Worm (Caenorhabditis elegans): ENCODE measurements around the gene W02F12.8.
"Not testable (repeated sequence)": the region's sequence is repeated elsewhere in the genome, so short reads cannot be mapped to it uniquely, and the experiment has no call there.

- not testable (repeated sequence) for TF ChIP-seq R02D3.7 (tag; optimal IDR thresholded peaks at IDR 0.05); nhr-76 (tag; optimal IDR thresholded peaks at IDR 0.05); fkh-10 (GFP tag; optimal IDR thresholded peaks at IDR 0.05); ceh-32 (tag; optimal IDR thresholded peaks at IDR 0.05; ENCODE audit: poor library complexity); mxl-3 (GFP tag; optimal IDR thresholded peaks at IDR 0.05); nhr-237 (tag; optimal IDR thresholded peaks at IDR 0.05); ces-1 (GFP tag; optimal IDR thresholded peaks at IDR 0.05); snpc-4 (tag; optimal IDR thresholded peaks at IDR 0.05); F49E8.2 (tag; optimal IDR thresholded peaks at IDR 0.05; ENCODE audit: borderline replicate concordance); mep-1 (tag; optimal IDR thresholded peaks at IDR 0.05); lin-39 (tag; optimal IDR thresholded peaks at IDR 0.05)
Measured at ce11 chrV:6714858-6715257, 20.3 kb upstream of the W02F12.8 start.
